Worm (Caenorhabditis elegans) whole organism, late embryonic: Measurements from ENCODE around the gene aak-1.

Experiments
- K02D7.2 ChIP-seq: sonication (generic microtip); optimal IDR thresholded peaks from 2 replicates; lab custom pipeline; 2017; ENCODE audit warnings: mild to moderate bottlenecking, missing genetic modification characterization, missing compliant biosample characterization
- ceh-18 ChIP-seq: sonication (generic microtip); optimal IDR thresholded peaks from 2 replicates; lab custom pipeline; 2016; ENCODE audit warnings: missing genetic modification characterization, missing compliant biosample characterization
- ceh-34 ChIP-seq: sonication (generic microtip); optimal IDR thresholded peaks from 2 replicates; lab custom pipeline; 2016; ENCODE audit warnings: mild to moderate bottlenecking, missing genetic modification characterization, missing compliant biosample characterization
- dmd-4 ChIP-seq: sonication (generic microtip); optimal IDR thresholded peaks from 2 replicates; lab custom pipeline; 2016; ENCODE audit warnings: borderline replicate concordance, missing genetic modification characterization, missing compliant biosample characterization
- odd-2 ChIP-seq: sonication (generic microtip); optimal IDR thresholded peaks from 2 replicates; lab custom pipeline; 2017; ENCODE audit warnings: antibody characterized with exemption, mild to moderate bottlenecking, missing genetic modification characterization, missing compliant biosample characterization
- pag-3 ChIP-seq: sonication (generic microtip); optimal IDR thresholded peaks from 2 replicates; lab custom pipeline; 2016; ENCODE audit warnings: missing compliant biosample characterization, missing genetic modification characterization, borderline replicate concordance
- pqm-1 ChIP-seq: sonication (generic microtip); optimal IDR thresholded peaks from 2 replicates; lab custom pipeline; 2016; ENCODE audit warnings: missing genetic modification characterization, missing compliant biosample characterization
- ref-2 ChIP-seq: sonication (generic microtip); optimal IDR thresholded peaks from 2 replicates; lab custom pipeline; 2016; ENCODE audit warnings: missing genetic modification characterization, missing compliant biosample characterization
- unc-3 ChIP-seq, 2 experiments: fragments of 200-800 bp in 1 of 2; sonication (Bioruptor generic) in 1 of 2; sonication (generic microtip) in 1 of 2; conservative IDR thresholded peaks in 1 of 2; optimal IDR thresholded peaks in 1 of 2; 2 replicates each; pipeline versions ENCODE4 v1.3.6 to Lab custom; 2016 to 2022; ENCODE audit warnings: missing compliant biosample characterization in 2 of 2, missing genetic modification characterization in 2 of 2, missing genetic modification reagents in 1 of 2
- ztf-16 ChIP-seq: sonication (generic microtip); optimal IDR thresholded peaks from 2 replicates; lab custom pipeline; 2017; ENCODE audit warnings: missing genetic modification characterization, missing compliant biosample characterization

DNA sequence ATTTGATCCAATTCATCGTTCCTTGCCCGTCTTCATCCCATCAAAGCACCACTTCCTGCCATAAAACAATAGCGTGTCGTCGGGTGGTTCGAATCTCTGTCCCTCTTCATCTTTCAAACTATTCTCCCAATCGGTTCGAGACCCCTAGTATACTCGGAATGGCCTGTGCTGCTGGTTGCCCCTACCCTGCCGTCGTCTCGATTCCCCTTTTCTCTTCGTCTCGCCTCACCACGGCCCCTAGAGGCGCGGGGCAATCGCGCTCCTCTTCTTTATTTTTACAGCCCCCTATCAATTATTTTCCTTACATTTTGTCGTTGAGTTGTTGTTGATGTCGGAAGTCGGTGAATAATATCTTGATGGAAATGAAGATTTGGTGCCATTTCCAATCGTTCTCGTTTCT lies 27.8 kb upstream of the aak-1 start:
- TF ChIP-seq dmd-4 (tag; lab: Kevin White, UChicago) (no peak), ceh-34 (tag; lab: Kevin White, UChicago) (no peak), ztf-16 (tag; lab: Kevin White, UChicago) (no peak), ref-2 (no peak), pag-3 (tag; lab: Kevin White, UChicago) (no peak), K02D7.2 (tag; lab: Kevin White, UChicago) (no peak), odd-2 (tag; lab: Kevin White, UChicago) (no peak), unc-3 (GFP tag; conservative IDR thresholded peaks at IDR 0.05; lab: Robert Waterston, UW) (no peak), unc-3 (tag; optimal IDR thresholded peaks at IDR 0.05; lab: Kevin White, UChicago) (no peak), ceh-18 (tag; lab: Kevin White, UChicago) (no peak), pqm-1 (no peak)
